Worm (Caenorhabditis elegans) whole organism, midembryonic: ENCODE measurements around the gene dnj-19.

ENCODE experiments used
- T22C8.4 ChIP-seq: fragments of 200-800 bp; sonication (Bioruptor generic); IDR thresholded peaks from 2 replicates; pipeline ENCODE4 v1.3.6; 2022; ENCODE audit warnings: missing genetic modification characterization, missing compliant biosample characterization
- cog-1 ChIP-seq: sonication (generic microtip); optimal IDR thresholded peaks from 2 replicates; lab custom pipeline; 2016; ENCODE audit warnings: missing genetic modification characterization, missing compliant biosample characterization
- flt-1 ChIP-seq: fragments of 200-800 bp; sonication (Bioruptor generic); IDR thresholded peaks from 2 replicates; pipeline ENCODE4 v1.3.6; 2022; ENCODE audit warnings: missing genetic modification characterization, missing compliant biosample characterization
- klf-2 ChIP-seq: fragments of 200-800 bp; sonication (Bioruptor generic); conservative IDR thresholded peaks from 2 replicates; pipeline ENCODE4 v1.3.6; 2022; ENCODE audit warnings: missing genetic modification reagents, missing genetic modification characterization, missing compliant biosample characterization
- med-1 ChIP-seq: sonication (generic microtip); optimal IDR thresholded peaks from 2 replicates; lab custom pipeline; 2017; ENCODE audit warnings: missing genetic modification characterization, mild to moderate bottlenecking, missing compliant biosample characterization, antibody characterized with exemption, missing genetic modification reagents; ENCODE audit not compliant: insufficient read depth
- ref-1 ChIP-seq: fragments of 200-800 bp; sonication (Bioruptor generic); conservative IDR thresholded peaks from 2 replicates; pipeline ENCODE4 v1.3.6; 2022; ENCODE audit warnings: missing genetic modification reagents, missing genetic modification characterization, missing compliant biosample characterization
- tab-1 ChIP-seq: fragments of 200-800 bp; sonication (Bioruptor generic); IDR thresholded peaks from 2 replicates; pipeline ENCODE4 v1.3.6; 2022; ENCODE audit warnings: missing genetic modification characterization, missing compliant biosample characterization
- ztf-23 ChIP-seq: fragments of 200-800 bp; sonication (Bioruptor generic); IDR thresholded peaks from 2 replicates; pipeline ENCODE4 v1.3.6; 2022; ENCODE audit warnings: missing genetic modification reagents, missing genetic modification characterization, missing compliant biosample characterization
- ztf-29 ChIP-seq: fragments of 200-800 bp; sonication (Bioruptor generic); IDR thresholded peaks from 2 replicates; pipeline ENCODE4 v1.3.6; 2022; ENCODE audit warnings: missing genetic modification reagents, missing genetic modification characterization, missing compliant biosample characterization

dnj-19 gene

ce11 chrV:5504807-5505442 lies at the start of gene dnj-19, which contains the start of gene nhr-47:
TSS of gene dnj-19 (minus strand) at chrV:5504857.
TSS of gene nhr-47 (plus strand) at chrV:5505253.
- TF ChIP-seq cog-1 (tag; lab: Kevin White, UChicago) (peak; percentile 56), med-1 (GFP tag; lab: Kevin White, UChicago) (peak; percentile 35), flt-1 (GFP tag; lab: Robert Waterston, UW) (peak; percentile 75; the same call in 1 of the 2 replicates), ztf-29 (GFP tag; lab: Robert Waterston, UW) (no peak), tab-1 (GFP tag; lab: Robert Waterston, UW) (peak; percentile 70), T22C8.4 (0 out of 2 replicates have a peak, but pooled peaks have one; percentile 39), klf-2 (GFP tag; lab: Robert Waterston, UW) (no peak), ref-1 (no peak), ztf-23 (GFP tag; lab: Robert Waterston, UW) (peak; percentile 71; the same call in 1 of the 2 replicates)

ce11 chrV:5548497-5548896 lies 43.8 kb upstream of the dnj-19 start:
- TF ChIP-seq med-1 (GFP tag; lab: Kevin White, UChicago): no peak
- TF ChIP-seq ztf-23 (GFP tag; lab: Robert Waterston, UW): no peak
- no peak for TF ChIP-seq T22C8.4
- no peak for TF ChIP-seq tab-1 (GFP tag; lab: Robert Waterston, UW)
- TF ChIP-seq flt-1 (GFP tag; lab: Robert Waterston, UW): no peak
- TF ChIP-seq klf-2 (GFP tag; lab: Robert Waterston, UW): no peak
- no peak for TF ChIP-seq ztf-29 (GFP tag; lab: Robert Waterston, UW)
- no peak for TF ChIP-seq cog-1 (tag; lab: Kevin White, UChicago)
- TF ChIP-seq ref-1: no peak

DNA sequence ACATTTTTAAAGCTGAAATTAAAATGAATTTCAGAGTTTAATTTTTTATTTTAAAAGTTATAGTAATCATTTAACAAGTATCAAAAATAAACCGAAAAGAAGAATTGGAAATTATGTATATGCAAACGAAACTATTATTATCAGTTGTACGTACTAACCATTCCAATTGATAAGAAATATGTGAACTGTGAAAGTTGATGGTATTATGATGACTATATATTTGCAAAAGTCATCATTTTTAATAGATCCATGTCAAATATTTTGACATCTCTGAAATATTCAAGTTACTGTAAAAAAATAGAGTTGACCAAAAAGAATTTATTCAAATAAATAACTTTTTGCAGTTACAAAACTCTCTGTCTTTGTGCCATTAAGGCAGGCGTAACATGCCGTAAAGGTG lies 43.4 kb upstream of the dnj-19 start, which contains the start of gene ugt-48:
Gene ugt-48, minus strand, starts transcription at position 12 of the 400 bp plus-strand sequence.
- no peak for TF ChIP-seq T22C8.4
- no peak for TF ChIP-seq flt-1 (GFP tag; lab: Robert Waterston, UW)
- no peak for TF ChIP-seq med-1 (GFP tag; lab: Kevin White, UChicago)
- TF ChIP-seq ztf-23 (GFP tag; lab: Robert Waterston, UW): no peak
- TF ChIP-seq klf-2 (GFP tag; lab: Robert Waterston, UW): no peak
- no peak for TF ChIP-seq tab-1 (GFP tag; lab: Robert Waterston, UW)
- TF ChIP-seq ref-1: no peak
- no peak for TF ChIP-seq ztf-29 (GFP tag; lab: Robert Waterston, UW)

DNA sequence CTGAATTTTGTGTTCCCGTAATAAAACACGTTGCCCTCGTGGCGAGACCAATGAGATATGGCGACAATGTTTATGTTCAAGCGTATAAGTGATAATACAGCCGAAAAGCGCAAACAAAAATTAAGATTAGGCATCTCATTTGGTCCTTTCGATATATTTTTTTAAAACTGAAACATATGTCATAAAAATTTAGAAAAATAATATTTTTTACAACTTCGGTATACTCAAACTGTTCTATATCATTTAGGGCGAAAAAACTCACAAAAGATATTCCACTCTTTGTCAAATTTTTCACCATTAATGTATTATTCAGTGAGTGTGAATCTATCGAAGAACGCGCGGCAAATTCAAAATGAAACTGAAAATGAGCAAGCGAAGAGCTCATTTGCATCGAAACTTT lies 33.8 kb upstream of the dnj-19 start, which contains the start of gene cft-1:
Gene cft-1, plus strand, starts transcription at position 301 of the 400 bp plus-strand sequence.
- TF ChIP-seq ztf-23 (GFP tag; lab: Robert Waterston, UW) (no peak), med-1 (GFP tag; lab: Kevin White, UChicago) (no peak), T22C8.4 (no peak), ztf-29 (GFP tag; lab: Robert Waterston, UW) (no peak), tab-1 (GFP tag; lab: Robert Waterston, UW) (no peak), flt-1 (GFP tag; lab: Robert Waterston, UW) (no peak), ref-1 (no peak), cog-1 (tag; lab: Kevin White, UChicago) (no peak), klf-2 (GFP tag; lab: Robert Waterston, UW) (no peak)

DNA sequence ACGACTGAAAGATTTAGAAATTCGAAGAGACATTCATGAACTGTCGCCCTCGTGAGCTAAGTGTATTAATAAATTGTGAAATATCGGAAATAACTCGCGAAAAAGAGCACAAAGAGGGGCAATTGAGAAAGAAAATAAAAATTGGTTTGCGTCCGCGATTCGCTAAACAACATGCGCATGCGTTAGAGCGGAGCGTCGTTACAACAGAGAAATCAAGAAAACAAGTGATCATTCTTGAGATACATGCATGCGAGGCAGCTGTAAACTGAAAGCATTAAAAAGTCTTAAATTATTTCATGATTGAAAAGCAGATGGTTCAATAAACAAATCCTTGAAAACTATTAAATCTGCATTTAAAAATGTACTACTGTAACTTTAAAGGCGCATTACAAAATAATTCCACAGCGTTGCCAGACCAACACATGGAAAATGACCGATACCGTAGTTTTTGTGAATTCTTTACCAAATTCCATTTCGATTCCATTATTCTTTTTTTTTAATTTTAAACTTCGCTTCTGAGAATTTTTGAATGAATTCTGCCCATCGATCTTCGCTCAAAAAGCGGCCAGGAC lies 31.7 kb upstream of the dnj-19 start, which contains the start of the genes cox-16 and syp-2:
Gene cox-16, minus strand, starts transcription at position 4 of the 572 bp plus-strand sequence.
Gene syp-2, plus strand, starts transcription at position 248 of the 572 bp plus-strand sequence.
- TF ChIP-seq ztf-29 (GFP tag; lab: Robert Waterston, UW) (no peak), flt-1 (GFP tag; lab: Robert Waterston, UW) (no peak), klf-2 (GFP tag; lab: Robert Waterston, UW) (no peak), ref-1 (no peak), ztf-23 (GFP tag; lab: Robert Waterston, UW) (no peak), cog-1 (tag; lab: Kevin White, UChicago) (no peak), T22C8.4 (no peak), tab-1 (GFP tag; lab: Robert Waterston, UW) (no peak)

DNA sequence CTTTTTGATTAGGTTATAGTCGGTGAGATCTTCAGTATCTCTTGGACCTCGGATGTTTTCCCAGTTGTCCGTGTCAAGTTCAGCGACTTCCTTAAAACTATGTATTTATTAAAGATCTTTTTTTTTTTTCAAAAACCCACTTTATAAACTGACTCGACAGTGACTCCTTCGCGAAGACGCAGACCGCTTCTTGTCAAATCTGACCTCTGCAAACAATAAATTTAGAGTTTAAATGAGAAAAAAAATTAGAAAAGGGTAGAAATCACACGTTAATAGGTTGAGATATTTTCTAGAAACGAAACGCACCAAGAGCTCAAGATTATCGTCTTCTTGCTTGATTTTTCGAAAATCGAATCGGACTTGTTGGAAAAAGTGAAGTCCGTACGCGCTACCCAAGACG lies 31.1 kb upstream of the dnj-19 start, which contains the start of gene C24G6.8:
Gene C24G6.8, minus strand, starts transcription at position 101 of the 400 bp plus-strand sequence.
- TF ChIP-seq cog-1 (tag; lab: Kevin White, UChicago): no peak
- no peak for TF ChIP-seq ztf-29 (GFP tag; lab: Robert Waterston, UW)
- no peak for TF ChIP-seq ztf-23 (GFP tag; lab: Robert Waterston, UW)
- TF ChIP-seq med-1 (GFP tag; lab: Kevin White, UChicago): no peak
- no peak for TF ChIP-seq T22C8.4
- TF ChIP-seq ref-1: no peak
- no peak for TF ChIP-seq klf-2 (GFP tag; lab: Robert Waterston, UW)
- TF ChIP-seq flt-1 (GFP tag; lab: Robert Waterston, UW): no peak
- no peak for TF ChIP-seq tab-1 (GFP tag; lab: Robert Waterston, UW)

DNA sequence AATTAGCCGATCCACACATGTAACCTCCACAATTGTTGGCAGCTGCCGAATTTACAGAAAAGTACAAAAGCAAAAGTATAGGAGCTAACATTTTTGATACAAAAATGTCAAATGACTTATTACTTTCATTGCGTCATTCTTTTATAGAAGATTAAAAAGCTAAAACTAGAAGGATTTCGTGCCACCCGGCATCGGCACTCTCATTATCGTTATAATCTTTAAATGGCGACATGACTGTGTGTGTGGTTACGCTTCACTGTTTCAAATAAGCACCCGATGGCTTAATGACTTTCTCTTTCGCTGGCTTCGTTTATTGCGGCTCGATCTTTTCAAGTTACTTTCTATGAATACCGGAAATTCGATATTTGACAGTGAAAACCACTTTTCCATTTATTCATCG lies 29.1 kb upstream of the dnj-19 start, which contains the start of gene grl-1:
Gene grl-1, minus strand, starts transcription at position 101 of the 400 bp plus-strand sequence.
- TF ChIP-seq med-1 (GFP tag; lab: Kevin White, UChicago) (no peak), T22C8.4 (no peak), cog-1 (tag; lab: Kevin White, UChicago) (no peak), ztf-23 (GFP tag; lab: Robert Waterston, UW) (no peak), tab-1 (GFP tag; lab: Robert Waterston, UW) (no peak), ztf-29 (GFP tag; lab: Robert Waterston, UW) (no peak), ref-1 (no peak), klf-2 (GFP tag; lab: Robert Waterston, UW) (no peak), flt-1 (GFP tag; lab: Robert Waterston, UW) (no peak)

- TF ChIP-seq ztf-29 (GFP tag; lab: Robert Waterston, UW) (no peak), ref-1 (no peak), ztf-23 (GFP tag; lab: Robert Waterston, UW) (no peak), med-1 (GFP tag; lab: Kevin White, UChicago) (no peak), cog-1 (tag; lab: Kevin White, UChicago) (no peak), T22C8.4 (no peak), klf-2 (GFP tag; lab: Robert Waterston, UW) (no peak), tab-1 (GFP tag; lab: Robert Waterston, UW) (no peak), flt-1 (GFP tag; lab: Robert Waterston, UW) (no peak)
These were observed 23.0 kb upstream of the dnj-19 start for ce11 chrV:5527694-5528093.
